Fruit fly (Drosophila melanogaster) whole organism, pupa: ENCODE measurements around the gene TkR86C.
A peak's percentile ranks its signal among the peaks of the same experiment; 100 is the strongest.

Experiments
- CG10348 ChIP-seq: fragments of 200-800 bp; sonication (Bioruptor generic); IDR thresholded peaks from 2 replicates; pipeline ENCODE4 v1.3.6; 2022; ENCODE audit warnings: missing biosample characterization, missing genetic modification characterization
- CG12605 ChIP-seq: fragments of 200-800 bp; sonication (Bioruptor generic); IDR thresholded peaks from 2 replicates; pipeline ENCODE4 v1.3.6; 2022; ENCODE audit warnings: missing biosample characterization, missing genetic modification characterization
- CG15710 ChIP-seq: fragments of 200-800 bp; sonication (Bioruptor generic); optimal IDR thresholded peaks from 2 replicates; lab custom pipeline; 2018; ENCODE audit warnings: missing biosample characterization, mild to moderate bottlenecking, missing genetic modification characterization, moderate library complexity
- CG17806 ChIP-seq: fragments of 200-800 bp; sonication (Bioruptor generic); optimal IDR thresholded peaks from 2 replicates; lab custom pipeline; 2018; ENCODE audit warnings: missing biosample characterization, mild to moderate bottlenecking, missing genetic modification characterization, moderate library complexity
- CG32121 ChIP-seq: fragments of 200-800 bp; sonication (Bioruptor generic); IDR thresholded peaks from 2 replicates; pipeline ENCODE4 v1.3.6; 2022; ENCODE audit warnings: missing biosample characterization, missing genetic modification characterization
- CG4496 ChIP-seq: fragments of 200-800 bp; sonication (Bioruptor generic); IDR thresholded peaks from 3 replicates; pipeline ENCODE4 v1.3.6; 2022; ENCODE audit warnings: missing biosample characterization, missing genetic modification characterization
- CG9948 ChIP-seq: fragments of 200-800 bp; sonication (Bioruptor generic); optimal IDR thresholded peaks from 2 replicates; lab custom pipeline; 2018; ENCODE audit warnings: missing biosample characterization, mild to moderate bottlenecking, missing genetic modification characterization, moderate library complexity
- D1 ChIP-seq: fragments of 200-800 bp; sonication (Bioruptor generic); optimal IDR thresholded peaks from 2 replicates; lab custom pipeline; 2018; ENCODE audit warnings: missing biosample characterization, mild to moderate bottlenecking, missing genetic modification characterization, moderate library complexity
- EcR ChIP-seq: fragments of 200-800 bp; sonication (Bioruptor generic); optimal IDR thresholded peaks from 3 replicates; lab custom pipeline; 2019; ENCODE audit warnings: missing biosample characterization, missing genetic modification characterization, mild to moderate bottlenecking, moderate library complexity, missing genetic modification reagents
- Ets98B ChIP-seq: fragments of 200-800 bp; sonication (Bioruptor generic); IDR thresholded peaks from 2 replicates; pipeline ENCODE4 v1.3.6; 2022; ENCODE audit warnings: missing biosample characterization, missing genetic modification characterization
- Pif1A ChIP-seq: fragments of 200-800 bp; sonication (Bioruptor generic); optimal IDR thresholded peaks from 3 replicates; lab custom pipeline; 2016; ENCODE audit warnings: missing biosample characterization, missing genetic modification characterization
- Snoo ChIP-seq: fragments of 200-800 bp; sonication (Bioruptor generic); optimal IDR thresholded peaks from 3 replicates; lab custom pipeline; 2017; ENCODE audit warnings: missing biosample characterization, mild to moderate bottlenecking, missing genetic modification characterization, inconsistent platforms
- fd96Ca ChIP-seq: fragments of 200-800 bp; sonication (Bioruptor generic); IDR thresholded peaks from 3 replicates; pipeline ENCODE4 v1.3.6; 2022; ENCODE audit warnings: missing biosample characterization, missing genetic modification characterization
- rn ChIP-seq: fragments of 200-800 bp; sonication (Bioruptor generic); IDR thresholded peaks from 2 replicates; pipeline ENCODE4 v1.3.6; 2022; ENCODE audit warnings: missing biosample characterization, missing genetic modification characterization

Gene TkR86C

DNA sequence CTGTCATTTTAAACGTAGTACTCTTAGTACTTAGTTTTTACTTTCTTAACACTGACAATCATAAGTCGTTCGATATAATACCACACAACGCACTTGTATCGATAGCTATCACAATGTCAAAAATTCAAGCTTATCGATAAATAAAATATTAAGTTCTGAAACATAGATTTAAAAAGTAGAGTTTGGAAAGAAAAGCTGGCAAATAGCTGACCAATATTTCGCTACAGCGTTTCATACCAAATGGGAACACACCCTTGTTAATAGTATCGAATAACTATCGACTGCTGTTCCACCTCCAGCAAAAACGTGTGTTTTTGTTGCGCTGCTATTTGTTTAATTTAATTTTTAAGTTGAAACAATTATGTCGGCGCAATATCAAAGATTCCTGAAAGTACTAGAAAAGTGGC, 54.7 kb downstream of the TkR86C start, which contains the start of the genes pug, CG14683 and CG46459:
pug (plus strand) TSS at position 164 of the 407 bp plus-strand sequence.
CG14683 (plus strand) TSS at position 277 of the 407 bp plus-strand sequence.
CG46459 (plus strand) TSS at position 277 of the 407 bp plus-strand sequence.
- no peak for TF ChIP-seq CG12605
- 0 out of 2 replicates have a peak, but pooled peaks have one; percentile 11 for TF ChIP-seq Ets98B (GFP tag; lab: Robert Waterston, UW)

DNA sequence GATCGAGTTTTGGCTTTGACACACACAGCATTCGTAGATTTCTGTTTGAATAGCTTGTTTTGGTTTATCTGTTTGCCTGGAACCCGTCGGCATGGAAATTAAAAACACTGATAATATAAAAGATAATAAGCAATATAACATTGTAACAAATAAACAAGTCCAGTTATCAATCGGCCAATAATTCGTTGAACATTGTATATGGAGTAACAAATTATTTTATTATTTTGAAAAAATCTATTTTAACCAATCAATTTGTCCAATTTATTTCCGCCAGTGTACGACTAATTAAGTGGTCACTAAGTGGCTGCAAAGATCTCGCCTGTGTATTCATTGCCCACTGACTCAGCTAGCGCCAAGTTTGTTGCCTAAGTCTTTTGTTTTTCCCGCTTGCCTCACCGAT, 62.2 kb downstream of the TkR86C start:
- TF ChIP-seq D1 (tag; lab: Kevin White, UChicago) (no peak), CG4496 (peak; percentile 70; the same call in 2 of the 3 replicates), Pif1A (GFP tag; lab: Kevin White, UChicago) (no peak), EcR (GFP tag; lab: Kevin White, UChicago) (no peak), CG32121 (GFP tag; lab: Robert Waterston, UW) (peak; percentile 44; the same call in 1 of the 2 replicates), CG10348 (GFP tag; lab: Robert Waterston, UW) (no peak), CG15710 (tag; lab: Kevin White, UChicago) (no peak), fd96Ca (GFP tag; lab: Robert Waterston, UW) (no peak), CG9948 (tag; lab: Kevin White, UChicago) (no peak), Ets98B (GFP tag; lab: Robert Waterston, UW) (0 out of 2 replicates have a peak, but pooled peaks have one; percentile 20), rn (GFP tag; lab: Robert Waterston, UW) (no peak)

DNA sequence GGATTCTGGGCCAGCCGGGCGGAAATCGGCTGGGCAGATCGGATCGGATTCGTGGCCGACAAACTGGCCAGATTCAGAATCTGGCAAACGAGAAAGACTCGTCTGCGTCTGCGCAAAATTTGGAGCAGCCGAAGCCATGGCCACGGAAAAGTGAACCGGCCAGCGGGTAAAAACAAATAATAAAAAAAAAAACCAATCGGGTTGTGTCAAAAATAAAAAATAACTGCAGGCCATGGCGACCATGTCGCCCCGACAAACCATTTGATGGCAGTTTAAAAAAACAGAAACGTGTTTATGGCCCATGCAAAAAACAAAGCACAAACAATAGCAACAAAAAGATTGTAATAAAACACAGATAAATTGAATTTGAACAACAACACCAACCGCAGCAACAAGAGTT, 62.9 kb downstream of the TkR86C start:
- TF ChIP-seq Ets98B (GFP tag; lab: Robert Waterston, UW) (peak; percentile 44; the same call in 1 of the 2 replicates), CG17806 (tag; lab: Kevin White, UChicago) (no peak), Snoo (tag; lab: Kevin White, UChicago) (no peak), CG15710 (tag; lab: Kevin White, UChicago) (no peak), CG32121 (GFP tag; lab: Robert Waterston, UW) (no peak), CG10348 (GFP tag; lab: Robert Waterston, UW) (no peak), CG4496 (no peak; the same call in 2 of the 3 replicates)
